Fruit fly (Drosophila melanogaster) whole organism, pupa: ENCODE results near the gene Ac13E.

Experiments
- CG10348 ChIP-seq: fragments of 200-800 bp; sonication (Bioruptor generic); IDR thresholded peaks from 2 replicates; pipeline ENCODE4 v1.3.6; 2022; ENCODE audit warnings: missing biosample characterization, missing genetic modification characterization
- CG12605 ChIP-seq: fragments of 200-800 bp; sonication (Bioruptor generic); IDR thresholded peaks from 2 replicates; pipeline ENCODE4 v1.3.6; 2022; ENCODE audit warnings: missing biosample characterization, missing genetic modification characterization
- CG13204 ChIP-seq: fragments of 200-800 bp; sonication (Bioruptor generic); optimal IDR thresholded peaks from 2 replicates; lab custom pipeline; 2018; ENCODE audit warnings: missing biosample characterization, mild to moderate bottlenecking, missing genetic modification characterization, moderate library complexity
- CG14655 ChIP-seq: fragments of 200-800 bp; sonication (Bioruptor generic); optimal IDR thresholded peaks from 3 replicates; lab custom pipeline; 2017; ENCODE audit warnings: mild to moderate bottlenecking, missing biosample characterization, missing genetic modification reagents, missing genetic modification characterization
- CG15710 ChIP-seq: fragments of 200-800 bp; sonication (Bioruptor generic); optimal IDR thresholded peaks from 2 replicates; lab custom pipeline; 2018; ENCODE audit warnings: missing biosample characterization, mild to moderate bottlenecking, missing genetic modification characterization, moderate library complexity
- CG32121 ChIP-seq: fragments of 200-800 bp; sonication (Bioruptor generic); IDR thresholded peaks from 2 replicates; pipeline ENCODE4 v1.3.6; 2022; ENCODE audit warnings: missing biosample characterization, missing genetic modification characterization
- CG34367 ChIP-seq: fragments of 200-800 bp; sonication (Bioruptor generic); optimal IDR thresholded peaks from 2 replicates; lab custom pipeline; 2018; ENCODE audit warnings: missing biosample characterization, mild to moderate bottlenecking, missing genetic modification characterization
- CG8159 ChIP-seq: fragments of 200-800 bp; sonication (Bioruptor generic); optimal IDR thresholded peaks from 3 replicates; lab custom pipeline; 2018; ENCODE audit warnings: missing biosample characterization, mild to moderate bottlenecking, missing genetic modification characterization, moderate library complexity
- CG8301 ChIP-seq: fragments of 200-800 bp; sonication (Bioruptor generic); optimal IDR thresholded peaks from 2 replicates; lab custom pipeline; 2018; ENCODE audit warnings: missing biosample characterization, mild to moderate bottlenecking, missing genetic modification characterization
- CG9948 ChIP-seq: fragments of 200-800 bp; sonication (Bioruptor generic); optimal IDR thresholded peaks from 2 replicates; lab custom pipeline; 2018; ENCODE audit warnings: missing biosample characterization, mild to moderate bottlenecking, missing genetic modification characterization, moderate library complexity
- EcR ChIP-seq: fragments of 200-800 bp; sonication (Bioruptor generic); optimal IDR thresholded peaks from 3 replicates; lab custom pipeline; 2019; ENCODE audit warnings: missing biosample characterization, missing genetic modification characterization, mild to moderate bottlenecking, moderate library complexity, missing genetic modification reagents
- fd96Ca ChIP-seq: fragments of 200-800 bp; sonication (Bioruptor generic); IDR thresholded peaks from 3 replicates; pipeline ENCODE4 v1.3.6; 2022; ENCODE audit warnings: missing biosample characterization, missing genetic modification characterization
- gl ChIP-seq: fragments of 200-800 bp; sonication (Bioruptor generic); optimal IDR thresholded peaks from 2 replicates; lab custom pipeline; 2018; ENCODE audit warnings: missing biosample characterization, mild to moderate bottlenecking, missing genetic modification characterization

dm6 chrX:15464531-15464930 is 89.5 kb downstream of the Ac13E start:
- TF ChIP-seq CG14655 (GFP tag; lab: Kevin White, UChicago) (no peak), gl (no peak), EcR (GFP tag; lab: Kevin White, UChicago) (no peak), CG32121 (GFP tag; lab: Robert Waterston, UW) (no peak), CG8301 (no peak), CG9948 (tag; lab: Kevin White, UChicago) (no peak), CG10348 (GFP tag; lab: Robert Waterston, UW) (no peak), CG8159 (no peak), CG13204 (GFP tag; lab: Kevin White, UChicago) (no peak), CG34367 (tag; lab: Kevin White, UChicago) (no peak), fd96Ca (GFP tag; lab: Robert Waterston, UW) (no peak), CG12605 (GFP tag; lab: Robert Waterston, UW) (no peak), CG15710 (no peak)
